Fruit fly (Drosophila melanogaster): Measurements from ENCODE around the gene sba.

Gene sba

dm6 chr3R:23920387-23920786 lies 2.4 kb downstream of the sba start:
- TF ChIP-seq CG17806 (tag; optimal IDR thresholded peaks at IDR 0.05) (no peak), D1 (tag; optimal IDR thresholded peaks at IDR 0.05) (no peak), Ets98B (GFP tag; IDR thresholded peaks at IDR 0.05) (no peak), EcR (GFP tag; optimal IDR thresholded peaks at IDR 0.05) (no peak), fd96Ca (GFP tag; IDR thresholded peaks at IDR 0.05) (no peak), CG14655 (GFP tag; optimal IDR thresholded peaks at IDR 0.05) (no peak), CG9948 (tag; optimal IDR thresholded peaks at IDR 0.05) (no peak), gl (tag; optimal IDR thresholded peaks at IDR 0.05) (no peak), CG8301 (tag; optimal IDR thresholded peaks at IDR 0.05) (no peak), Pif1B (GFP tag; optimal IDR thresholded peaks at IDR 0.05) (no peak), CG10348 (GFP tag; IDR thresholded peaks at IDR 0.05) (no peak), Pif1A (GFP tag; optimal IDR thresholded peaks at IDR 0.05) (no peak), CG13204 (GFP tag; optimal IDR thresholded peaks at IDR 0.05) (no peak), CG12605 (GFP tag; IDR thresholded peaks at IDR 0.05) (no peak), CG32121 (GFP tag; IDR thresholded peaks at IDR 0.05) (no peak), CG15710 (tag; optimal IDR thresholded peaks at IDR 0.05) (no peak)

dm6 chr3R:23919366-23919765 lies 3.4 kb downstream of the sba start:
- TF ChIP-seq gl (tag; optimal IDR thresholded peaks at IDR 0.05) = peak; percentile 5
- no peak for TF ChIP-seq CG10348 (GFP tag; IDR thresholded peaks at IDR 0.05)

dm6 chr3R:23915967-23916366 lies 6.8 kb downstream of the sba start:
- TF ChIP-seq CG34367 (tag; optimal IDR thresholded peaks at IDR 0.05) = peak; percentile 90
- TF ChIP-seq gl (tag; optimal IDR thresholded peaks at IDR 0.05) = peak; percentile 78
- TF ChIP-seq CG14655 (GFP tag; optimal IDR thresholded peaks at IDR 0.05) = peak; percentile 83
- TF ChIP-seq fd96Ca (GFP tag; IDR thresholded peaks at IDR 0.05) = peak; percentile 70
- peak; percentile 88 for TF ChIP-seq Pif1A (GFP tag; optimal IDR thresholded peaks at IDR 0.05)
- TF ChIP-seq CG8159 (tag; optimal IDR thresholded peaks at IDR 0.05) = peak; percentile 94
- TF ChIP-seq D1 (tag; optimal IDR thresholded peaks at IDR 0.05) = peak; percentile 82
- peak; percentile 93 for TF ChIP-seq CG17806 (tag; optimal IDR thresholded peaks at IDR 0.05)
- TF ChIP-seq CG9948 (tag; optimal IDR thresholded peaks at IDR 0.05) = peak; percentile 92
- TF ChIP-seq Ets98B (GFP tag; IDR thresholded peaks at IDR 0.05) = peak; percentile 38; the same call in 1 of the 2 replicates
- no peak for TF ChIP-seq EcR (GFP tag; optimal IDR thresholded peaks at IDR 0.05)
- TF ChIP-seq CG15710 (tag; optimal IDR thresholded peaks at IDR 0.05) = peak; percentile 91
- no peak; the same call in 1 of the 2 replicates for TF ChIP-seq CG12605 (GFP tag; IDR thresholded peaks at IDR 0.05)
- TF ChIP-seq CG8301 (tag; optimal IDR thresholded peaks at IDR 0.05) = peak; percentile 78
- TF ChIP-seq Pif1B (GFP tag; optimal IDR thresholded peaks at IDR 0.05) = peak; percentile 75
- TF ChIP-seq CG32121 (GFP tag; IDR thresholded peaks at IDR 0.05) = no peak
- 0 out of 2 replicates have a peak, but pooled peaks have one; percentile 27 for TF ChIP-seq rn (GFP tag; IDR thresholded peaks at IDR 0.05)
- TF ChIP-seq CG13204 (GFP tag; optimal IDR thresholded peaks at IDR 0.05) = peak; percentile 62
- TF ChIP-seq CG4496 (GFP tag; IDR thresholded peaks at IDR 0.05) = peak; percentile 61; the same call in 2 of the 3 replicates
- TF ChIP-seq Snoo (tag; optimal IDR thresholded peaks at IDR 0.05) = peak; percentile 82
- TF ChIP-seq CG10348 (GFP tag; IDR thresholded peaks at IDR 0.05) = no peak

- TF ChIP-seq CG34367 (tag; optimal IDR thresholded peaks at IDR 0.05) = peak; percentile 96
- TF ChIP-seq D1 (tag; optimal IDR thresholded peaks at IDR 0.05) = peak; percentile 93
- TF ChIP-seq gl (tag; optimal IDR thresholded peaks at IDR 0.05) = peak; percentile 91
- peak; percentile 95 for TF ChIP-seq Pif1B (GFP tag; optimal IDR thresholded peaks at IDR 0.05)
- TF ChIP-seq CG17806 (tag; optimal IDR thresholded peaks at IDR 0.05) = peak; percentile 96
- TF ChIP-seq rn (GFP tag; IDR thresholded peaks at IDR 0.05) = peak; percentile 49
- TF ChIP-seq CG10348 (GFP tag; IDR thresholded peaks at IDR 0.05) = no peak
- peak; percentile 88 for TF ChIP-seq EcR (GFP tag; optimal IDR thresholded peaks at IDR 0.05)
- peak; percentile 95 for TF ChIP-seq Pif1A (GFP tag; optimal IDR thresholded peaks at IDR 0.05)
- TF ChIP-seq CG4496 (GFP tag; IDR thresholded peaks at IDR 0.05) = peak; percentile 86
- peak; percentile 95 for TF ChIP-seq Snoo (tag; optimal IDR thresholded peaks at IDR 0.05)
- peak; percentile 73 for TF ChIP-seq CG12605 (GFP tag; IDR thresholded peaks at IDR 0.05)
- TF ChIP-seq CG14655 (GFP tag; optimal IDR thresholded peaks at IDR 0.05) = peak; percentile 78
- peak; percentile 66 for TF ChIP-seq CG8301 (tag; optimal IDR thresholded peaks at IDR 0.05)
- TF ChIP-seq CG9948 (tag; optimal IDR thresholded peaks at IDR 0.05) = peak; percentile 94
- TF ChIP-seq Ets98B (GFP tag; IDR thresholded peaks at IDR 0.05) = peak; percentile 45; the same call in 1 of the 2 replicates
- peak; percentile 34; the same call in 1 of the 3 replicates for TF ChIP-seq fd96Ca (GFP tag; IDR thresholded peaks at IDR 0.05)
- TF ChIP-seq CG13204 (GFP tag; optimal IDR thresholded peaks at IDR 0.05) = peak; percentile 94
- TF ChIP-seq CG32121 (GFP tag; IDR thresholded peaks at IDR 0.05) = no peak
- TF ChIP-seq CG8159 (tag; optimal IDR thresholded peaks at IDR 0.05) = peak; percentile 97
- peak; percentile 98 for TF ChIP-seq CG15710 (tag; optimal IDR thresholded peaks at IDR 0.05)
These were observed 7.7 kb downstream of the sba start for dm6 chr3R:23915042-23915428.

dm6 chr3R:23914415-23915041 lies 8.2 kb downstream of the sba start:
- TF ChIP-seq CG34367 (tag; optimal IDR thresholded peaks at IDR 0.05) = no peak
- no peak for TF ChIP-seq CG15710 (tag; optimal IDR thresholded peaks at IDR 0.05)
- TF ChIP-seq rn (GFP tag; IDR thresholded peaks at IDR 0.05) = no peak
- no peak for TF ChIP-seq CG4496 (GFP tag; IDR thresholded peaks at IDR 0.05)
- no peak for TF ChIP-seq CG13204 (GFP tag; optimal IDR thresholded peaks at IDR 0.05)
- TF ChIP-seq CG8159 (tag; optimal IDR thresholded peaks at IDR 0.05) = no peak
- TF ChIP-seq Ets98B (GFP tag; IDR thresholded peaks at IDR 0.05) = no peak
- no peak for TF ChIP-seq gl (tag; optimal IDR thresholded peaks at IDR 0.05)
- TF ChIP-seq fd96Ca (GFP tag; IDR thresholded peaks at IDR 0.05) = no peak
- no peak for TF ChIP-seq Pif1A (GFP tag; optimal IDR thresholded peaks at IDR 0.05)
- no peak for TF ChIP-seq CG9948 (tag; optimal IDR thresholded peaks at IDR 0.05)
- no peak for TF ChIP-seq CG17806 (tag; optimal IDR thresholded peaks at IDR 0.05)
- no peak for TF ChIP-seq CG32121 (GFP tag; IDR thresholded peaks at IDR 0.05)
- no peak for TF ChIP-seq Pif1B (GFP tag; optimal IDR thresholded peaks at IDR 0.05)
- TF ChIP-seq Snoo (tag; optimal IDR thresholded peaks at IDR 0.05) = no peak
- TF ChIP-seq D1 (tag; optimal IDR thresholded peaks at IDR 0.05) = no peak
- TF ChIP-seq CG10348 (GFP tag; IDR thresholded peaks at IDR 0.05) = no peak
- TF ChIP-seq CG12605 (GFP tag; IDR thresholded peaks at IDR 0.05) = no peak
- no peak for TF ChIP-seq CG14655 (GFP tag; optimal IDR thresholded peaks at IDR 0.05)
